Worm (Caenorhabditis elegans): ENCODE data around the gene C28G1.6.
A peak's percentile ranks its signal among the peaks of the same experiment; 100 is the strongest.

The C28G1.6 gene

DNA sequence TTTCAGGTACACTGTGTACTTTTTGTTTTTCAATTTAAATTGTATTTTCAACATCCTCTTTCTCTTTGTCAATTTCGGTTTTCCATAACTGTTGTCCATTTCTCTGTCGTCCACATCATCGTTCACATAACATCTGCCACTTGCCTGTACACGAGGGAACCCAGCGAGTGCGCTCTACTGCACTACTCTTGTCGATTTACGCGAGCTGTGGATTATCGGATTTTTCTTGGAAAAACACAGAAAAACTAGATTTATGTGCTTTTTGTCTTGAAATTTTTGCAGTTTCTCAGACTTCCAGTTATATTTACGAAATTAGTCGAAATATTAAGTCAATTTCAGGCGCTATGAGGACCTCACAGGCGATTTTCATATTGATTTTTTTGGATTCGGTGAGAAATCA, 39.2 kb downstream of the C28G1.6 start, which contains the start of gene chup-1:
Gene chup-1, plus strand, starts transcription at position 340 of the 400 bp plus-strand sequence.
- TF ChIP-seq hmg-1.1 (GFP tag; IDR thresholded peaks at IDR 0.05): no peak
- TF ChIP-seq unc-62 (GFP tag; optimal IDR thresholded peaks at IDR 0.05 in 1 of 2): peak in 1 of 2 experiments; percentile 46
- no peak for TF ChIP-seq unc-62 (tag; optimal IDR thresholded peaks at IDR 0.05)
- TF ChIP-seq rbr-2 (tag; optimal IDR thresholded peaks at IDR 0.05): no peak
- no peak for TF ChIP-seq lim-7 (GFP tag; IDR thresholded peaks at IDR 0.05)
- TF ChIP-seq vab-7 (GFP tag; IDR thresholded peaks at IDR 0.05): no peak
- peak; percentile 28 for TF ChIP-seq nhr-11 (tag; optimal IDR thresholded peaks at IDR 0.05)
- peak; percentile 97 for TF ChIP-seq aha-1 (tag)
- peak in 1 of 2 experiments; percentile 34 for TF ChIP-seq lsy-2 (tag; optimal IDR thresholded peaks at IDR 0.05)
- TF ChIP-seq nhr-28 (tag; optimal IDR thresholded peaks at IDR 0.05): peak; percentile 54
- TF ChIP-seq mdl-1 (tag; optimal IDR thresholded peaks at IDR 0.05): peak in 1 of 2 experiments; percentile 63
- peak; percentile 64 for TF ChIP-seq R02D3.7 (tag; optimal IDR thresholded peaks at IDR 0.05)
- no peak for TF ChIP-seq lin-39 (tag; optimal IDR thresholded peaks at IDR 0.05)
- TF ChIP-seq unc-39 (tag; optimal IDR thresholded peaks at IDR 0.05): no peak
- TF ChIP-seq daf-16 (GFP tag; optimal IDR thresholded peaks at IDR 0.05): no peak
- TF ChIP-seq daf-16 (tag; optimal IDR thresholded peaks at IDR 0.05): peak; percentile 51
- peak; percentile 1 for TF ChIP-seq nhr-6 (tag; optimal IDR thresholded peaks at IDR 0.05)
- TF ChIP-seq mxl-3 (GFP tag; optimal IDR thresholded peaks at IDR 0.05): peak; percentile 46
- no peak for TF ChIP-seq Y75B8A.6 (GFP tag; IDR thresholded peaks at IDR 0.05)
- peak; percentile 52 for TF ChIP-seq mes-2 (tag; optimal IDR thresholded peaks at IDR 0.05; ENCODE audit: poor library complexity, severe bottlenecking)
- peak; percentile 47 for TF ChIP-seq mep-1 (tag; optimal IDR thresholded peaks at IDR 0.05)
- TF ChIP-seq dmd-6 (GFP tag; IDR thresholded peaks at IDR 0.05): 0 out of 2 replicates have a peak, but pooled peaks have one; percentile 13
- no peak for TF ChIP-seq tag-97 (GFP tag; IDR thresholded peaks at IDR 0.05)
- TF ChIP-seq unc-130 (GFP tag; optimal IDR thresholded peaks at IDR 0.05): no peak
- TF ChIP-seq hlh-30 (tag; optimal IDR thresholded peaks at IDR 0.05; ENCODE audit: insufficient read depth): peak; percentile 60
- no peak for TF ChIP-seq jun-1 (tag; optimal IDR thresholded peaks at IDR 0.05)
- TF ChIP-seq ces-1 (GFP tag; optimal IDR thresholded peaks at IDR 0.05): no peak
- TF ChIP-seq hlh-11 (tag; optimal IDR thresholded peaks at IDR 0.05): peak; percentile 14
- peak; percentile 77 for TF ChIP-seq lin-38 (GFP tag; IDR thresholded peaks at IDR 0.05)

- TF ChIP-seq set-16 (GFP tag; IDR thresholded peaks at IDR 0.05) (peak; percentile 52; the same call in 1 of the 2 replicates), zfp-3 (GFP tag; conservative IDR thresholded peaks at IDR 0.05) (no peak), aha-1 (tag) (peak; percentile 68), unc-62 (GFP tag; optimal IDR thresholded peaks at IDR 0.05 in 1 of 2) (peak in 1 of 2 experiments; percentile 46), unc-62 (tag; optimal IDR thresholded peaks at IDR 0.05) (no peak)
Measured at ce11 chrX:8790093-8790492, 41.0 kb downstream of the C28G1.6 start.

DNA sequence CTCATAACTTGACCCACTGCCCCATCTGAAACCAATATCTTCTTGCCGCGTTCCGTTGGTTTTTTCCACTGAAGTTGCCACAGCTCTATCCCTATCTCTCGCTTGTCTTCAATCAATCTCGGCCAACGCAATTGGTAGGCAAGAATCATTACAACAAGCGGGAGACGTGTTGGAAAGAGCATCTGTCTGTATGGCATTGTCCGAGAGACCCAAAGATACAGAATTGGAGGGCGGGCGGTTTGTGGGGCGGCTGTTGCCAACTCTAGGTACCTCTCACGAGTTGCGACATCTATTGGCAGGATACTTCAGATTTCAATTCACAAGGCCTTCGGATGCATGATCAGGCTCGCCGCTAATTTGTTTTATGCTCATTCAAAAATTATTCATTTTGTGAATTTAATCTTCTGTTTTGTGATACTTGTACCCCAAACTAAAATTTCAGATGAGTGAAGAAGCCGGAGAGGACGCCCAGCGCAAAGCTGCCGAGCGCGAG, 42.0 kb downstream of the C28G1.6 start, which contains the start of gene unc-27:
Gene unc-27, plus strand, starts transcription at position 443 of the 493 bp plus-strand sequence.
- TF ChIP-seq F10B5.3 (tag; optimal IDR thresholded peaks at IDR 0.05) (no peak), F49E8.2 (tag; optimal IDR thresholded peaks at IDR 0.05; ENCODE audit: borderline replicate concordance) (no peak), nhr-41 (GFP tag; IDR thresholded peaks at IDR 0.05) (no peak), lsy-2 (tag; optimal IDR thresholded peaks at IDR 0.05) (no peak), unc-130 (GFP tag; optimal IDR thresholded peaks at IDR 0.05) (no peak), tra-1 (GFP tag; IDR thresholded peaks at IDR 0.05) (no peak), jun-1 (tag; optimal IDR thresholded peaks at IDR 0.05) (no peak), zfp-2 (tag; optimal IDR thresholded peaks at IDR 0.05) (no peak), nhr-111 (GFP tag; optimal IDR thresholded peaks at IDR 0.05) (no peak), daf-16 (GFP tag; optimal IDR thresholded peaks at IDR 0.05) (peak in 1 of 2 experiments; percentile 49), daf-16 (tag; optimal IDR thresholded peaks at IDR 0.05) (no peak), spr-1 (tag; optimal IDR thresholded peaks at IDR 0.05) (no peak), zip-2 (tag; optimal IDR thresholded peaks at IDR 0.05) (no peak), ama-1 (optimal IDR thresholded peaks at IDR 0.05) (no peak), lin-38 (GFP tag; IDR thresholded peaks at IDR 0.05) (no peak), nhr-28 (tag; optimal IDR thresholded peaks at IDR 0.05) (no peak), lin-29 (GFP tag; IDR thresholded peaks at IDR 0.05) (no peak), lin-15B (tag; optimal IDR thresholded peaks at IDR 0.05) (no peak), nhr-10 (tag; optimal IDR thresholded peaks at IDR 0.05) (no peak), daf-8 (GFP tag; IDR thresholded peaks at IDR 0.05) (no peak), T20F7.1 (GFP tag; optimal IDR thresholded peaks at IDR 0.05) (no peak), hlh-11 (tag; optimal IDR thresholded peaks at IDR 0.05) (peak; percentile 39), cey-2 (tag; optimal IDR thresholded peaks at IDR 0.05; ENCODE audit: borderline replicate concordance, insufficient read depth) (no peak), zip-11 (GFP tag; IDR thresholded peaks at IDR 0.05) (no peak), mxl-3 (GFP tag; optimal IDR thresholded peaks at IDR 0.05) (peak; percentile 4)
